Worm (Caenorhabditis elegans) whole organism, mixed stage, embryonic: ENCODE results near the gene ZK795.2.

Experiments used
- bed-3 ChIP-seq: fragments of 200-800 bp; sonication (Bioruptor generic); optimal IDR thresholded peaks from 3 replicates; lab custom pipeline; 2018; ENCODE audit warnings: mild to moderate bottlenecking, missing genetic modification characterization, moderate library complexity, missing compliant biosample characterization
- ceh-39 ChIP-seq: fragments of 150-350 bp; optimal IDR thresholded peaks from 2 replicates; lab custom pipeline; 2014; ENCODE audit warnings: missing biosample characterization, missing genetic modification characterization
- ceh-43 ChIP-seq: fragments of 200-800 bp; sonication (Bioruptor generic); optimal IDR thresholded peaks from 2 replicates; lab custom pipeline; 2018; ENCODE audit warnings: mild to moderate bottlenecking, missing genetic modification characterization, moderate library complexity, missing compliant biosample characterization
- ceh-83 ChIP-seq: fragments of 200-800 bp; sonication (Bioruptor generic); optimal IDR thresholded peaks from 2 replicates; lab custom pipeline; 2018; ENCODE audit warnings: mild to moderate bottlenecking, missing genetic modification characterization, missing compliant biosample characterization
- drap-1 ChIP-seq: fragments of 200-800 bp; sonication (Bioruptor generic); optimal IDR thresholded peaks from 3 replicates; lab custom pipeline; 2018; ENCODE audit warnings: mild to moderate bottlenecking, missing genetic modification characterization, missing compliant biosample characterization
- elt-3 ChIP-seq: fragments of 150-350 bp; optimal IDR thresholded peaks from 2 replicates; lab custom pipeline; 2014; ENCODE audit warnings: missing biosample characterization, missing genetic modification characterization
- lin-13 ChIP-seq: fragments of 150-350 bp; optimal IDR thresholded peaks from 2 replicates; lab custom pipeline; 2014; ENCODE audit warnings: missing biosample characterization, missing genetic modification characterization
- lsy-2 ChIP-seq: fragments of 150-350 bp; optimal IDR thresholded peaks from 2 replicates; lab custom pipeline; 2014; ENCODE audit warnings: missing biosample characterization, missing genetic modification characterization
- mep-1 ChIP-seq: fragments of 150-350 bp; optimal IDR thresholded peaks from 2 replicates; lab custom pipeline; 2017; ENCODE audit warnings: missing biosample characterization, missing genetic modification reagents, missing genetic modification characterization, inconsistent platforms
- nhr-2 ChIP-seq: fragments of 150-350 bp; optimal IDR thresholded peaks from 2 replicates; lab custom pipeline; 2014; ENCODE audit warnings: missing biosample characterization, missing genetic modification characterization
- nhr-237 ChIP-seq: fragments of 150-350 bp; optimal IDR thresholded peaks from 2 replicates; lab custom pipeline; 2014; ENCODE audit warnings: missing biosample characterization, missing genetic modification characterization
- nhr-28 ChIP-seq: fragments of 150-350 bp; optimal IDR thresholded peaks from 2 replicates; lab custom pipeline; 2014; ENCODE audit warnings: missing biosample characterization, missing genetic modification characterization
- nhr-76 ChIP-seq: sonication (generic microtip); optimal IDR thresholded peaks from 2 replicates; lab custom pipeline; 2017; ENCODE audit warnings: missing biosample characterization, missing genetic modification characterization
- pha-4 ChIP-seq: fragments of 150-350 bp; optimal IDR thresholded peaks from 2 replicates; lab custom pipeline; 2018; ENCODE audit warnings: missing biosample characterization, missing genetic modification reagents, missing genetic modification characterization
- tbx-8 ChIP-seq: fragments of 200-800 bp; sonication (Bioruptor generic); optimal IDR thresholded peaks from 2 replicates; lab custom pipeline; 2018; ENCODE audit warnings: mild to moderate bottlenecking, missing genetic modification characterization, moderate library complexity, missing compliant biosample characterization
- unc-39 ChIP-seq: fragments of 150-350 bp; optimal IDR thresholded peaks from 2 replicates; lab custom pipeline; 2014; ENCODE audit warnings: missing biosample characterization, missing genetic modification characterization
- ztf-11 ChIP-seq: fragments of 150-350 bp; optimal IDR thresholded peaks from 2 replicates; lab custom pipeline; 2014; ENCODE audit warnings: missing biosample characterization, missing genetic modification characterization

ZK795.2 gene

DNA sequence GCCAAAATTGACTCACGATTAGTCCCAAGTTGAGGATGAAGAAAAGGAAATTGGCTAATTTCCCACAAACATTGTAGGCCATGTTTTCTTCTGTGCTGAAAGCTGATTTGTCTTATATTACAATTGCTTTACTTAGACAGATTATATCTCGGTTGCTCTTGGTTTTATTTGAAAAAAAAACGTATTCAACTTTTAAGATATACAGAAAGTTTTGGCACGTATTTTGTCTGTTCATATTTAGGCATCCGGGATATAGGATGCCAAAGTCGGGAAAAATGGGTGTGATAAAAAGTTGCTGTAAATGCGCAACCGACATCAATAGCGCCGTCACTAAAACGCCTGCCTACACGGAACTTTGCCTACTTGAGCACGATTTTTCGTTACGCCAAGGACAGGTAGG, 38.6 kb downstream of the ZK795.2 start, which contains the start of gene tsp-4:
Gene tsp-4, minus strand, starts transcription at position 101 of the 400 bp plus-strand sequence.
- TF ChIP-seq elt-3 (tag; lab: Kevin White, UChicago) (no peak), pha-4 (tag; lab: Kevin White, UChicago) (no peak), drap-1 (GFP tag; lab: Kevin White, UChicago) (no peak), tbx-8 (GFP tag; lab: Kevin White, UChicago) (no peak), nhr-237 (tag; lab: Kevin White, UChicago) (no peak), ceh-83 (no peak), bed-3 (GFP tag; lab: Kevin White, UChicago) (no peak), ceh-43 (no peak), ztf-11 (no peak), unc-39 (tag; lab: Kevin White, UChicago) (no peak), ceh-39 (no peak), lsy-2 (tag; lab: Kevin White, UChicago) (no peak), nhr-2 (tag; lab: Kevin White, UChicago) (no peak), lin-13 (tag; lab: Kevin White, UChicago) (no peak), mep-1 (tag; lab: Kevin White, UChicago) (no peak), nhr-28 (tag; lab: Kevin White, UChicago) (no peak), nhr-76 (tag; lab: Kevin White, UChicago) (no peak)
- TF ChIP-seq, all 35 proteins: peak for 0
